Worm (Caenorhabditis elegans): ENCODE results near the gene tag-290.

Gene tag-290

ce11 chrV:11589433-11589832 lies 23.7 kb upstream of the tag-290 start, which contains the start of gene srx-82:
Gene srx-82, plus strand, starts transcription at chrV:11589733.
- TF ChIP-seq zip-8 (tag; optimal IDR thresholded peaks at IDR 0.05) (no peak), cnd-1 (tag; optimal IDR thresholded peaks at IDR 0.05) (no peak), ceh-83 (GFP tag; optimal IDR thresholded peaks at IDR 0.05) (no peak), nhr-12 (tag; optimal IDR thresholded peaks at IDR 0.05) (no peak), unc-39 (tag; optimal IDR thresholded peaks at IDR 0.05) (no peak), flh-1 (GFP tag; optimal IDR thresholded peaks at IDR 0.05) (no peak), blmp-1 (tag; optimal IDR thresholded peaks at IDR 0.05) (no peak), unc-120 (tag; optimal IDR thresholded peaks at IDR 0.05; ENCODE audit: poor library complexity, severe bottlenecking) (no peak), ces-1 (GFP tag; optimal IDR thresholded peaks at IDR 0.05) (no peak), drap-1 (GFP tag; optimal IDR thresholded peaks at IDR 0.05) (no peak), lsy-2 (tag; optimal IDR thresholded peaks at IDR 0.05) (no peak), elt-3 (tag; optimal IDR thresholded peaks at IDR 0.05) (no peak)

ce11 chrV:11593427-11593826 lies 19.7 kb upstream of the tag-290 start, which contains the start of gene srx-80:
Gene srx-80, plus strand, starts transcription at chrV:11593727.
- TF ChIP-seq bed-3 (GFP tag; optimal IDR thresholded peaks at IDR 0.05) (no peak), ceh-43 (GFP tag; optimal IDR thresholded peaks at IDR 0.05) (no peak), lin-13 (tag; optimal IDR thresholded peaks at IDR 0.05) (no peak), nhr-2 (tag; optimal IDR thresholded peaks at IDR 0.05) (no peak), mls-2 (tag; optimal IDR thresholded peaks at IDR 0.05) (no peak), nhr-76 (tag; optimal IDR thresholded peaks at IDR 0.05) (no peak), hlh-1 (tag; optimal IDR thresholded peaks at IDR 0.05) (no peak), pha-4 (tag; optimal IDR thresholded peaks at IDR 0.05) (no peak), nhr-237 (tag; optimal IDR thresholded peaks at IDR 0.05) (no peak), unc-62 (GFP tag; optimal IDR thresholded peaks at IDR 0.05) (no peak), blmp-1 (tag; optimal IDR thresholded peaks at IDR 0.05) (no peak), ceh-83 (GFP tag; optimal IDR thresholded peaks at IDR 0.05) (no peak)

DNA sequence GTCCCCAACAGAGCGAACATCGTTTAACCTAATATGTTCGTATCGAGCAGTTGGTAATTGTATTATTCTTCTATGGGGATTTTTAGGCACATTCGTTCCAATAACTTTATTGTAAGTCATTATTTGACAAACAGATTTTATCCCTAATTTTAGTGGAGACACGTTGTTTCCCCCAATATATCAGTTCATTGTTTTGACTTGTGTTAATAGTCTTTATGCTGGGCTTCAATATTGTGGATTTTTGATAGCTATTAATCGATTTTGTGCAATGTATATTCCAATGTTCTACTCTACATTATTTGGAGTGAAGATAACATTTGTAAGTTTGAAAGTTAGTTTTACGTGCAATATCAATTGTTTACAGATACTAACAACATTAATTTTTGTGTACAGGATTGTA lies 19.2 kb upstream of the tag-290 start:
- TF ChIP-seq elt-3 (tag; optimal IDR thresholded peaks at IDR 0.05) (no peak), ceh-43 (GFP tag; optimal IDR thresholded peaks at IDR 0.05) (no peak), ces-1 (GFP tag; optimal IDR thresholded peaks at IDR 0.05) (no peak), M03D4.4 (tag; optimal IDR thresholded peaks at IDR 0.05) (no peak), ceh-39 (tag; optimal IDR thresholded peaks at IDR 0.05) (no peak), blmp-1 (tag; optimal IDR thresholded peaks at IDR 0.05) (no peak), tbx-8 (GFP tag; optimal IDR thresholded peaks at IDR 0.05) (no peak), nhr-237 (tag; optimal IDR thresholded peaks at IDR 0.05) (no peak), ceh-83 (GFP tag; optimal IDR thresholded peaks at IDR 0.05) (no peak), pha-4 (tag; optimal IDR thresholded peaks at IDR 0.05) (no peak), nhr-2 (tag; optimal IDR thresholded peaks at IDR 0.05) (no peak), nhr-12 (tag; optimal IDR thresholded peaks at IDR 0.05) (no peak), mep-1 (tag; optimal IDR thresholded peaks at IDR 0.05) (no peak), sem-2 (GFP tag; optimal IDR thresholded peaks at IDR 0.05) (no peak), mls-2 (tag; optimal IDR thresholded peaks at IDR 0.05) (no peak), elt-1 (tag; optimal IDR thresholded peaks at IDR 0.05; ENCODE audit: borderline replicate concordance, insufficient read depth) (no peak), nhr-28 (tag; optimal IDR thresholded peaks at IDR 0.05) (no peak), bed-3 (GFP tag; optimal IDR thresholded peaks at IDR 0.05) (no peak), nhr-76 (tag; optimal IDR thresholded peaks at IDR 0.05) (no peak)

DNA sequence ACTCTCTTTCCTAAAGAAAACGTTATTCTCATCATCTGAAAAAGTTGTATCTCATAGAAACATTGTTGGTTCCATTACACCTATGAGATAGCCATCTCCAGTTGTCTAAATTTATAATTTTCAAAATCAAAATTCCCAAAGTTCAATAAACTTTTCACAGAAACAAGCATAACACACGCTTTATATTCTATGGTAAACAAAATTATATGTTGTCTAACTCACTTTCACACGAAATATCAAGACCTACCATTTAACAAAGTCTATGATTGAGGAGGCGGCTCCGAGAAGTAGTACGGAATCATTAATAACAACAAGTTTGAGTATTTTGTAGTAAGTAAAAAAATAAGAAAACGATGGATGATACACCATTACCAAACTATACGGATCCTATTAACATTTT lies 14.3 kb upstream of the tag-290 start, which contains the start of gene srx-84:
TSS of gene srx-84 (plus strand) at position 301 of the 400 bp plus-strand sequence.
- no peak for TF ChIP-seq lsy-2 (tag; optimal IDR thresholded peaks at IDR 0.05)
- no peak for TF ChIP-seq ceh-39 (tag; optimal IDR thresholded peaks at IDR 0.05)
- no peak for TF ChIP-seq ceh-43 (GFP tag; optimal IDR thresholded peaks at IDR 0.05)
- no peak for TF ChIP-seq sptf-1 (tag; optimal IDR thresholded peaks at IDR 0.05)
- no peak for TF ChIP-seq mep-1 (tag; optimal IDR thresholded peaks at IDR 0.05)
- TF ChIP-seq ces-1 (GFP tag; optimal IDR thresholded peaks at IDR 0.05), result no peak

- TF ChIP-seq mab-5 (tag; optimal IDR thresholded peaks at IDR 0.05), result no peak
- no peak for TF ChIP-seq ceh-39 (tag; optimal IDR thresholded peaks at IDR 0.05)
- TF ChIP-seq ham-2 (GFP tag; optimal IDR thresholded peaks at IDR 0.05), result no peak
- no peak for TF ChIP-seq drap-1 (GFP tag; optimal IDR thresholded peaks at IDR 0.05)
- no peak for TF ChIP-seq ztf-11 (tag; optimal IDR thresholded peaks at IDR 0.05)
- TF ChIP-seq flh-1 (GFP tag; optimal IDR thresholded peaks at IDR 0.05), result no peak
- TF ChIP-seq ceh-83 (GFP tag; optimal IDR thresholded peaks at IDR 0.05), result no peak
- no peak for TF ChIP-seq sptf-1 (tag; optimal IDR thresholded peaks at IDR 0.05)
- no peak for TF ChIP-seq blmp-1 (tag; optimal IDR thresholded peaks at IDR 0.05)
- TF ChIP-seq mls-2 (tag; optimal IDR thresholded peaks at IDR 0.05), result no peak
- no peak for TF ChIP-seq hlh-1 (tag; optimal IDR thresholded peaks at IDR 0.05)
- no peak for TF ChIP-seq pha-4 (tag; optimal IDR thresholded peaks at IDR 0.05)
- TF ChIP-seq nhr-76 (tag; optimal IDR thresholded peaks at IDR 0.05), result no peak
- TF ChIP-seq nhr-12 (tag; optimal IDR thresholded peaks at IDR 0.05), result no peak
- TF ChIP-seq ceh-43 (GFP tag; optimal IDR thresholded peaks at IDR 0.05), result no peak
- no peak for TF ChIP-seq bed-3 (GFP tag; optimal IDR thresholded peaks at IDR 0.05)
- TF ChIP-seq unc-120 (tag; optimal IDR thresholded peaks at IDR 0.05; ENCODE audit: poor library complexity, severe bottlenecking), result no peak
- TF ChIP-seq unc-39 (tag; optimal IDR thresholded peaks at IDR 0.05), result no peak
- TF ChIP-seq lin-32 (GFP tag; optimal IDR thresholded peaks at IDR 0.05), result no peak
- no peak for TF ChIP-seq tbx-8 (GFP tag; optimal IDR thresholded peaks at IDR 0.05)
Observed at ce11 chrV:11600800-11601199, 12.3 kb upstream of the tag-290 start, which contains the start of gene F35B12.9. Gene F35B12.9, plus strand, starts transcription at chrV:11601171.
